Worm (Caenorhabditis elegans): ENCODE data around the gene ZK1248.19.
"Not testable (repeated sequence)": the region's sequence is repeated elsewhere in the genome, so short reads cannot be mapped to it uniquely, and the experiment has no call there.

ZK1248.19 gene

ce11 chrII:5884252-5884651 is 45.0 kb upstream of the ZK1248.19 start, which contains the start of gene rfip-1:
rfip-1 (plus strand) TSS chrII:5884552.
- no peak for TF ChIP-seq Y67H2A.10 (GFP tag; conservative IDR thresholded peaks at IDR 0.05)
- TF ChIP-seq dox-1 (GFP tag; IDR thresholded peaks at IDR 0.05), result no peak
- no peak for TF ChIP-seq attf-5 (GFP tag; optimal IDR thresholded peaks at IDR 0.05)
- no peak for TF ChIP-seq C17E4.6 (GFP tag; IDR thresholded peaks at IDR 0.05)
- TF ChIP-seq ztf-3 (GFP tag; optimal IDR thresholded peaks at IDR 0.05), result no peak
- no peak for TF ChIP-seq nhr-120 (GFP tag; IDR thresholded peaks at IDR 0.05)
- no peak for TF ChIP-seq B0336.3 (GFP tag; IDR thresholded peaks at IDR 0.05)

- TF ChIP-seq lin-26 (GFP tag; IDR thresholded peaks at IDR 0.05) (0 out of 2 replicates have a peak, but pooled peaks have one; percentile 25), lin-54 (GFP tag; optimal IDR thresholded peaks at IDR 0.05) (no peak), athp-1 (tag; optimal IDR thresholded peaks at IDR 0.05) (no peak), B0035.1 (tag; optimal IDR thresholded peaks at IDR 0.05) (no peak), attf-3 (GFP tag; conservative IDR thresholded peaks at IDR 0.05) (no peak), die-1 (tag; optimal IDR thresholded peaks at IDR 0.05) (no peak)
Observed at ce11 chrII:5880677-5881076, 41.5 kb upstream of the ZK1248.19 start.

- TF ChIP-seq T26A5.8 (tag; optimal IDR thresholded peaks at IDR 0.05); Y53G8AR.9 (GFP tag; conservative IDR thresholded peaks at IDR 0.05); madf-6 (GFP tag; IDR thresholded peaks at IDR 0.05): not testable (repeated sequence)
Observed at ce11 chrII:5876511-5876910, 37.3 kb upstream of the ZK1248.19 start, which contains the start of gene F55C12.2. F55C12.2 (plus strand) TSS chrII:5876811.

ce11 chrII:5876053-5876452 is 36.8 kb upstream of the ZK1248.19 start, which contains the start of gene F55C12.6:
F55C12.6 (minus strand) TSS chrII:5876153.
- TF ChIP-seq hmg-20 (GFP tag; IDR thresholded peaks at IDR 0.05) (no peak), aptf-3 (GFP tag; IDR thresholded peaks at IDR 0.05) (no peak), sea-2 (GFP tag; IDR thresholded peaks at IDR 0.05) (no peak), C06A6.2 (GFP tag; conservative IDR thresholded peaks at IDR 0.05) (no peak), fkh-3 (tag; optimal IDR thresholded peaks at IDR 0.05) (no peak), let-607 (tag; optimal IDR thresholded peaks at IDR 0.05) (no peak), ceh-40 (GFP tag; IDR thresholded peaks at IDR 0.05) (no peak), lag-1 (GFP tag; IDR thresholded peaks at IDR 0.05) (no peak), egrh-3 (GFP tag; IDR thresholded peaks at IDR 0.05) (no peak), Y53F4B.3 (GFP tag; IDR thresholded peaks at IDR 0.05) (no peak), D2030.7 (GFP tag; IDR thresholded peaks at IDR 0.05) (no peak), snpc-3.4 (tag; optimal IDR thresholded peaks at IDR 0.05) (no peak), snpc-1.1 (tag; optimal IDR thresholded peaks at IDR 0.05; ENCODE audit: insufficient read depth) (no peak), ZK185.1 (tag; optimal IDR thresholded peaks at IDR 0.05; ENCODE audit: poor library complexity, severe bottlenecking) (no peak), rec-8 (tag; optimal IDR thresholded peaks at IDR 0.05) (no peak), sdz-38 (tag; optimal IDR thresholded peaks at IDR 0.05) (no peak), F10E7.11 (tag; optimal IDR thresholded peaks at IDR 0.05) (no peak), akir-1 (GFP tag; optimal IDR thresholded peaks at IDR 0.05) (no peak), ama-1 (optimal IDR thresholded peaks at IDR 0.05) (no peak), ama-1 (GFP tag; optimal IDR thresholded peaks at IDR 0.05) (no peak)
